Worm (Caenorhabditis elegans) whole organism, L1 larva: ENCODE data around the gene nhr-5.

Source experiments
- C04F5.9 ChIP-seq: sonication (generic microtip); optimal IDR thresholded peaks from 2 replicates; lab custom pipeline; 2016; ENCODE audit warnings: missing genetic modification characterization, missing compliant biosample characterization
- C16A3.4 ChIP-seq: fragments of 150-350 bp; optimal IDR thresholded peaks from 2 replicates; lab custom pipeline; 2014; ENCODE audit warnings: missing biosample characterization, missing genetic modification characterization
- F16B12.6 ChIP-seq: fragments of 150-350 bp; optimal IDR thresholded peaks from 2 replicates; lab custom pipeline; 2014; ENCODE audit warnings: missing biosample characterization, missing genetic modification characterization
- alr-1 ChIP-seq: fragments of 200-800 bp; sonication (Bioruptor generic); optimal IDR thresholded peaks from 2 replicates; lab custom pipeline; 2018; ENCODE audit warnings: borderline replicate concordance, mild to moderate bottlenecking, missing genetic modification characterization, missing compliant biosample characterization
- ceh-63 ChIP-seq: fragments of 200-800 bp; sonication (Bioruptor generic); optimal IDR thresholded peaks from 2 replicates; lab custom pipeline; 2018; ENCODE audit warnings: mild to moderate bottlenecking, missing genetic modification characterization, missing compliant biosample characterization
- ceh-8 ChIP-seq: fragments of 200-800 bp; sonication (Bioruptor generic); optimal IDR thresholded peaks from 2 replicates; lab custom pipeline; 2018; ENCODE audit warnings: mild to moderate bottlenecking, missing genetic modification characterization, moderate library complexity, missing compliant biosample characterization
- ceh-82 ChIP-seq, 3 experiments: fragments of 150-350 bp in 1 of 3; sonication (generic microtip) in 2 of 3; optimal IDR thresholded peaks; 2 replicates each; lab custom pipeline; 2014 to 2017; ENCODE audit warnings: missing biosample characterization in 3 of 3, missing genetic modification characterization in 3 of 3
- ceh-90 ChIP-seq: sonication (generic microtip); optimal IDR thresholded peaks from 2 replicates; lab custom pipeline; 2016; ENCODE audit warnings: missing genetic modification characterization, missing compliant biosample characterization
- dpl-1 ChIP-seq, 3 experiments: fragments of 150-350 bp in 2 of 3; sonication (generic microtip) in 1 of 3; optimal IDR thresholded peaks; 2 replicates each; lab custom pipeline; 2014 to 2017; ENCODE audit warnings: missing biosample characterization in 3 of 3, missing genetic modification characterization in 3 of 3, missing genetic modification reagents in 3 of 3
- efl-3 ChIP-seq: fragments of 200-800 bp; sonication (Bioruptor generic); optimal IDR thresholded peaks from 2 replicates; lab custom pipeline; 2018; ENCODE audit warnings: mild to moderate bottlenecking, missing genetic modification characterization, missing compliant biosample characterization
- elt-3 ChIP-seq, 6 experiments: fragments of 150-350 bp in 1 of 6; sonication (generic microtip); optimal IDR thresholded peaks; 2 replicates each; lab custom pipeline; 2017 to 2018; ENCODE audit warnings: missing biosample characterization in 6 of 6, missing genetic modification characterization in 6 of 6, inconsistent platforms in 1 of 6
- ets-5 ChIP-seq: fragments of 200-800 bp; sonication (Bioruptor generic); IDR thresholded peaks from 2 replicates; pipeline ENCODE4 v1.3.6; 2022; ENCODE audit warnings: missing genetic modification characterization, missing compliant biosample characterization
- fkh-4 ChIP-seq: sonication (generic microtip); optimal IDR thresholded peaks from 2 replicates; lab custom pipeline; 2016; ENCODE audit warnings: missing compliant biosample characterization, missing genetic modification characterization, borderline replicate concordance
- fos-1 ChIP-seq: fragments of 150-350 bp; optimal IDR thresholded peaks from 2 replicates; lab custom pipeline; 2014; ENCODE audit warnings: missing biosample characterization, missing genetic modification characterization
- irx-1 ChIP-seq: sonication (generic microtip); optimal IDR thresholded peaks from 2 replicates; lab custom pipeline; 2016; ENCODE audit warnings: missing genetic modification characterization, missing compliant biosample characterization
- isw-1 ChIP-seq: fragments of 200-800 bp; sonication (Bioruptor generic); IDR thresholded peaks from 2 replicates; pipeline ENCODE4 v1.3.6; 2022; ENCODE audit warnings: missing genetic modification characterization, missing compliant biosample characterization
- jun-1 ChIP-seq: fragments of 150-350 bp; optimal IDR thresholded peaks from 2 replicates; lab custom pipeline; 2014; ENCODE audit warnings: missing biosample characterization, missing genetic modification reagents, missing genetic modification characterization
- lin-13 ChIP-seq: fragments of 150-350 bp; optimal IDR thresholded peaks from 2 replicates; lab custom pipeline; 2014; ENCODE audit warnings: missing biosample characterization, missing genetic modification reagents, missing genetic modification characterization
- lin-14 ChIP-seq: fragments of 200-800 bp; sonication (Bioruptor generic); optimal IDR thresholded peaks from 2 replicates; lab custom pipeline; 2018; ENCODE audit warnings: mild to moderate bottlenecking, missing genetic modification characterization, moderate library complexity, missing compliant biosample characterization
- lin-15B ChIP-seq: fragments of 150-350 bp; sonication (generic microtip); optimal IDR thresholded peaks from 3 replicates; lab custom pipeline; 2014; ENCODE audit warnings: missing biosample characterization, missing genetic modification characterization
- lsy-2 ChIP-seq, 2 experiments: fragments of 150-350 bp; optimal IDR thresholded peaks; 2 replicates each; lab custom pipeline; 2014; ENCODE audit warnings: missing biosample characterization in 2 of 2, missing genetic modification characterization in 2 of 2
- mef-2 ChIP-seq: fragments of 150-350 bp; optimal IDR thresholded peaks from 2 replicates; lab custom pipeline; 2014; ENCODE audit warnings: missing biosample characterization, missing genetic modification characterization
- mep-1 ChIP-seq: fragments of 150-350 bp; optimal IDR thresholded peaks from 2 replicates; lab custom pipeline; 2014; ENCODE audit warnings: missing biosample characterization, missing genetic modification characterization
- nhr-11 ChIP-seq: fragments of 150-350 bp; optimal IDR thresholded peaks from 2 replicates; lab custom pipeline; 2014; ENCODE audit warnings: missing biosample characterization, missing genetic modification characterization
- nhr-76 ChIP-seq: sonication (generic microtip); optimal IDR thresholded peaks from 2 replicates; lab custom pipeline; 2017; ENCODE audit warnings: missing biosample characterization, missing genetic modification characterization
- nhr-77 ChIP-seq: fragments of 150-350 bp; optimal IDR thresholded peaks from 2 replicates; lab custom pipeline; 2014; ENCODE audit warnings: missing biosample characterization, missing genetic modification characterization
- nhr-85 ChIP-seq: sonication (generic microtip); peaks from one replicate; lab custom pipeline; 2016; ENCODE audit warnings: missing genetic modification characterization, inconsistent platforms, missing compliant biosample characterization
- pax-3 ChIP-seq: fragments of 200-800 bp; sonication (Bioruptor generic); optimal IDR thresholded peaks from 2 replicates; lab custom pipeline; 2018; ENCODE audit warnings: mild to moderate bottlenecking, missing genetic modification characterization, moderate library complexity, missing compliant biosample characterization
- rnt-1 ChIP-seq: sonication (generic microtip); optimal IDR thresholded peaks from 2 replicates; lab custom pipeline; 2016; ENCODE audit warnings: mild to moderate bottlenecking, missing genetic modification characterization, moderate library complexity, missing compliant biosample characterization
- snpc-4 ChIP-seq: fragments of 150-350 bp; optimal IDR thresholded peaks from 2 replicates; lab custom pipeline; 2014; ENCODE audit warnings: missing biosample characterization, missing genetic modification characterization
- sox-4 ChIP-seq: sonication (generic microtip); optimal IDR thresholded peaks from 2 replicates; lab custom pipeline; 2016; ENCODE audit warnings: missing genetic modification characterization, missing compliant biosample characterization
- sptf-1 ChIP-seq: fragments of 150-350 bp; optimal IDR thresholded peaks from 2 replicates; lab custom pipeline; 2014; ENCODE audit warnings: missing biosample characterization, missing genetic modification characterization
- sup-37 ChIP-seq: fragments of 200-800 bp; sonication (Bioruptor generic); optimal IDR thresholded peaks from 2 replicates; lab custom pipeline; 2018; ENCODE audit warnings: mild to moderate bottlenecking, missing genetic modification characterization, missing compliant biosample characterization
- swsn-7 ChIP-seq: sonication (generic microtip); optimal IDR thresholded peaks from 2 replicates; lab custom pipeline; 2016; ENCODE audit warnings: missing genetic modification characterization, missing compliant biosample characterization
- tbx-2 ChIP-seq: sonication (generic microtip); optimal IDR thresholded peaks from 2 replicates; lab custom pipeline; 2016; ENCODE audit warnings: missing genetic modification characterization, missing compliant biosample characterization
- unc-130 ChIP-seq: fragments of 150-350 bp; optimal IDR thresholded peaks from 2 replicates; lab custom pipeline; 2017; ENCODE audit warnings: missing biosample characterization, missing genetic modification characterization, inconsistent platforms
- unc-62 ChIP-seq: fragments of 150-350 bp; optimal IDR thresholded peaks from 2 replicates; lab custom pipeline; 2014; ENCODE audit warnings: missing biosample characterization, missing genetic modification reagents, missing genetic modification characterization
- xbp-1 ChIP-seq: sonication (generic microtip); optimal IDR thresholded peaks from 2 replicates; lab custom pipeline; 2016; ENCODE audit warnings: missing genetic modification characterization, missing compliant biosample characterization
- zip-4 ChIP-seq: fragments of 200-800 bp; sonication (Bioruptor generic); optimal IDR thresholded peaks from 2 replicates; lab custom pipeline; 2018; ENCODE audit warnings: mild to moderate bottlenecking, missing genetic modification characterization, moderate library complexity, missing compliant biosample characterization
- ztf-11 ChIP-seq, 2 experiments: sonication (generic microtip); optimal IDR thresholded peaks; 2 replicates each; lab custom pipeline; 2016 to 2017; ENCODE audit warnings: missing genetic modification characterization in 2 of 2, missing biosample characterization in 1 of 2, missing compliant biosample characterization in 1 of 2
- ztf-4 ChIP-seq: fragments of 150-350 bp; optimal IDR thresholded peaks from 2 replicates; lab custom pipeline; 2014; ENCODE audit warnings: missing biosample characterization, missing genetic modification characterization

Gene nhr-5

DNA sequence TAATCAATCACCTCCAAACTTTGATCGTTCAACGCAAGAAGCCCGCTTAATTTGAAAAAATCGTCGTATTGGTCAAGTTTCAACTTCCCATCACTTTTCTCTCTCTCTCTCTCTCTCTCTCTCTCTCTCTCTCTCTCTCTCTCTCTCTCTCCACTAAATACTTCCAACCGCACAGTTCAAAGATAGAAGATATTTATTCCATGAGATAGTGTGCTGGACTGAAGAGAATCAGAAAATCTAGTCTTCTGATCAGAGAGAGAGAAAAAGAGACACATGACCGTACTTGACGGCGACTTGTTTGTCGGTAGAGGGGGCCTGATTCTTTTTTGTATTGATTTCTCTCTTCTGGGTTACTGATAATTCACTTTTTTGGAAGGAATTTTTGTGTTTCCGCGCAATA lies 1.4 kb upstream of the nhr-5 start (continued):
- TF ChIP-seq sup-37 (GFP tag; lab: Kevin White, UChicago) (no peak), nhr-85 (tag; lab: Kevin White, UChicago) (peak; percentile 99), ceh-8 (GFP tag; lab: Kevin White, UChicago) (no peak), C16A3.4 (tag; lab: Kevin White, UChicago) (peak; percentile 28), dpl-1 (GFP tag; optimal IDR thresholded peaks at IDR 0.05; lab: Kevin White, UChicago) (peak in 2 of 3 experiments; percentile 7 to 48), rnt-1 (tag; lab: Kevin White, UChicago) (no peak), irx-1 (tag; lab: Kevin White, UChicago) (no peak), ztf-4 (tag; lab: Kevin White, UChicago) (no peak), lin-13 (GFP tag; lab: Kevin White, UChicago) (peak; percentile 17), swsn-7 (tag; lab: Kevin White, UChicago) (peak; percentile 23), zip-4 (GFP tag; lab: Kevin White, UChicago) (no peak), ceh-90 (no peak), snpc-4 (peak; percentile 12), lin-14 (GFP tag; lab: Kevin White, UChicago) (no peak), F16B12.6 (tag; lab: Kevin White, UChicago) (no peak), sptf-1 (tag; lab: Kevin White, UChicago) (no peak), lsy-2 (tag; optimal IDR thresholded peaks at IDR 0.05; lab: Kevin White, UChicago) (peak in 1 of 2 experiments; percentile 60), nhr-76 (tag; lab: Kevin White, UChicago) (no peak), mef-2 (tag; lab: Kevin White, UChicago) (no peak), lin-15B (tag; lab: Kevin White, UChicago) (no peak), ceh-63 (no peak), fos-1 (tag; lab: Kevin White, UChicago) (no peak), tbx-2 (tag; lab: Kevin White, UChicago) (peak; percentile 43), sox-4 (tag; lab: Kevin White, UChicago) (no peak), mep-1 (tag; lab: Kevin White, UChicago) (peak; percentile 13), efl-3 (GFP tag; lab: Kevin White, UChicago) (no peak), ztf-11 (tag; optimal IDR thresholded peaks at IDR 0.05; lab: Kevin White, UChicago) (no peak), pax-3 (tag; lab: Kevin White, UChicago) (no peak), ceh-82 (tag; optimal IDR thresholded peaks at IDR 0.05; lab: Kevin White, UChicago) (no peak), unc-130 (tag; lab: Kevin White, UChicago) (no peak), nhr-77 (tag; lab: Kevin White, UChicago) (no peak), elt-3 (tag; optimal IDR thresholded peaks at IDR 0.05; lab: Kevin White, UChicago) (peak in 3 of 6 experiments; percentile 35 to 92 (median 77)), unc-62 (GFP tag; lab: Kevin White, UChicago) (no peak), ets-5 (GFP tag; lab: Robert Waterston, UW) (no peak), isw-1 (no peak), fkh-4 (no peak), xbp-1 (tag; lab: Kevin White, UChicago) (no peak), alr-1 (no peak), jun-1 (tag; lab: Kevin White, UChicago) (peak; percentile 19)

DNA sequence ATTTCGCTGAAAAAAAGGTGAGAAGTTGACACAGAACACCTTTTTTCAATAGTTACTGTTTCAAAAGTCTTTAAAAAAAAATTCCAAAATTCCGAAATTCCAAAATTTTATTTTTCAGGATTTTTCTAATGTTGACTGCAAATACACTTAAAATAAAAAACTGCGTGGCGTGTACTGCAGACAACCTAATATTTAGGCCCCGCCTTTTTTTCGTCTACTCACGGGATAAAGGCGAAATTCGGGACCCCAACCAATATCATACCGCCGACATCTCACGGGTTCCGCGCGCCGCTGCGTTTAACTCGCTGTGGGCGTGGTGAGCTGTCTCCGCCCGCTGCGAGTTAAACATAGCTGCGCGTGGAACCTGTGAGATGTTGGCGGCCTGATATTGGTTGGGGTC lies 2.5 kb downstream of the nhr-5 start:
- TF ChIP-seq C04F5.9 (tag; lab: Kevin White, UChicago) (no peak), nhr-11 (tag; lab: Kevin White, UChicago) (no peak)

DNA sequence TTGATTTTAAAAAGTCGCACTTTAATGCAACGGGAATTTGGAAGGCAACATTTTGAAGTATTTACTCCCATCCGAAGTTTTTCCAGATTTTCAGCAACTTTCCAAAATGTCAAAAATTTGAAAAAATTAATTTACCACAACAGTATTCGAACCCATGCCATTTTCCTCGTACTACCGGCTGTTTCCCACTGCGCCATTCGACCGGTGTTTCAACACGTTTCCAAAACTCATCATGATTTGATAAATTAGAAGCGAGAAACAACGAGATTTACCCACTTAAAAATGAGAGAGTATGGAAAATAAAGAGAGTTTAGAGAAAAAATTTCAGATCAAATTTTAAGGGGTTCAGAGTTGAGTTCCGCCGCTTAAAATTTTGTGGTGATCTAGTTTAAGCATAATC lies 33.7 kb downstream of the nhr-5 start:
- TF ChIP-seq unc-62 (GFP tag; lab: Kevin White, UChicago) (no peak), tbx-2 (tag; lab: Kevin White, UChicago) (no peak), mef-2 (tag; lab: Kevin White, UChicago) (no peak), lsy-2 (tag; optimal IDR thresholded peaks at IDR 0.05; lab: Kevin White, UChicago) (no peak), swsn-7 (tag; lab: Kevin White, UChicago) (no peak)
- TF ChIP-seq, all 84 proteins: peak for 0
